Fruit fly (Drosophila melanogaster) whole organism, embryonic: Measurements from ENCODE around the gene bbg.

Experiments used
- Antp ChIP-seq: fragments of 200-800 bp; sonication (Bioruptor generic); optimal IDR thresholded peaks from 3 replicates; lab custom pipeline; 2016; ENCODE audit warnings: missing biosample characterization, missing genetic modification characterization
- Bgb ChIP-seq: fragments of 200-800 bp; sonication (Bioruptor generic); IDR thresholded peaks from 2 replicates; pipeline ENCODE4 v1.3.6; 2022; ENCODE audit warnings: missing biosample characterization, missing genetic modification characterization; ENCODE audit not compliant: partially characterized antibody
- C15 ChIP-seq: fragments of 200-800 bp; sonication (Bioruptor generic); IDR thresholded peaks from 3 replicates; pipeline ENCODE4 v1.3.6; 2022; ENCODE audit warnings: missing biosample characterization, missing genetic modification characterization
- CG10462 ChIP-seq: fragments of 200-800 bp; sonication (Bioruptor generic); optimal IDR thresholded peaks from 2 replicates; lab custom pipeline; 2016; ENCODE audit warnings: missing biosample characterization, missing genetic modification characterization
- CG11504 ChIP-seq: fragments of 200-800 bp; sonication (Bioruptor generic); optimal IDR thresholded peaks from 3 replicates; lab custom pipeline; 2019; ENCODE audit warnings: missing biosample characterization, mild to moderate bottlenecking, missing genetic modification characterization, moderate library complexity
- CG11695 ChIP-seq: fragments of 200-800 bp; sonication (Bioruptor generic); IDR thresholded peaks from 3 replicates; pipeline ENCODE4 v1.3.6; 2022; ENCODE audit warnings: missing biosample characterization, missing genetic modification characterization
- CG12155 ChIP-seq: fragments of 200-800 bp; sonication (Bioruptor generic); optimal IDR thresholded peaks from 3 replicates; lab custom pipeline; 2016; ENCODE audit warnings: missing biosample characterization, missing genetic modification characterization
- CG14667 ChIP-seq: fragments of 200-800 bp; sonication (Bioruptor generic); IDR thresholded peaks from 2 replicates; pipeline ENCODE4 v1.3.6; 2022; ENCODE audit warnings: missing biosample characterization, missing genetic modification characterization
- CG16863 ChIP-seq: fragments of 200-800 bp; sonication (Bioruptor generic); optimal IDR thresholded peaks from 3 replicates; lab custom pipeline; 2016; ENCODE audit warnings: missing biosample characterization, missing genetic modification characterization
- CG17359 ChIP-seq: fragments of 200-800 bp; sonication (Bioruptor generic); optimal IDR thresholded peaks from 3 replicates; lab custom pipeline; 2018; ENCODE audit warnings: missing biosample characterization, mild to moderate bottlenecking, missing genetic modification characterization, moderate library complexity
- CG17568 ChIP-seq: fragments of 200-800 bp; sonication (Bioruptor generic); optimal IDR thresholded peaks from 2 replicates; lab custom pipeline; 2018; ENCODE audit warnings: missing biosample characterization, mild to moderate bottlenecking, missing genetic modification characterization, moderate library complexity
- CG30431 ChIP-seq: fragments of 200-800 bp; sonication (Bioruptor generic); optimal IDR thresholded peaks from 2 replicates; lab custom pipeline; 2017; ENCODE audit warnings: missing biosample characterization, missing genetic modification characterization
- CG34422 ChIP-seq: fragments of 200-800 bp; sonication (Bioruptor generic); IDR thresholded peaks from 3 replicates; pipeline ENCODE4 v1.3.6; 2022; ENCODE audit warnings: missing biosample characterization, missing genetic modification characterization
- CG4404 ChIP-seq: fragments of 200-800 bp; sonication (Bioruptor generic); IDR thresholded peaks from 2 replicates; pipeline ENCODE4 v1.3.6; 2022; ENCODE audit warnings: missing biosample characterization, missing genetic modification characterization
- CG4730 ChIP-seq: fragments of 200-800 bp; sonication (Bioruptor generic); IDR thresholded peaks from 2 replicates; pipeline ENCODE4 v1.3.6; 2022; ENCODE audit warnings: missing biosample characterization, missing genetic modification characterization
- CG6254 ChIP-seq: fragments of 200-800 bp; sonication (Bioruptor generic); optimal IDR thresholded peaks from 3 replicates; lab custom pipeline; 2017; ENCODE audit warnings: mild to moderate bottlenecking, missing biosample characterization, missing genetic modification reagents, missing genetic modification characterization
- CG6654 ChIP-seq: fragments of 200-800 bp; sonication (Bioruptor generic); optimal IDR thresholded peaks from 2 replicates; lab custom pipeline; 2017; ENCODE audit warnings: missing biosample characterization, mild to moderate bottlenecking, missing genetic modification characterization
- CG6854 ChIP-seq: fragments of 200-800 bp; sonication (Bioruptor generic); optimal IDR thresholded peaks from 3 replicates; lab custom pipeline; 2017; ENCODE audit warnings: missing biosample characterization, mild to moderate bottlenecking, missing genetic modification characterization
- CG7271 ChIP-seq: fragments of 200-800 bp; sonication (Bioruptor generic); optimal IDR thresholded peaks from 2 replicates; lab custom pipeline; 2018; ENCODE audit warnings: missing biosample characterization, mild to moderate bottlenecking, missing genetic modification characterization, moderate library complexity
- CG8359 ChIP-seq: fragments of 200-800 bp; sonication (Bioruptor generic); optimal IDR thresholded peaks from 2 replicates; lab custom pipeline; 2017; ENCODE audit warnings: missing biosample characterization, mild to moderate bottlenecking, missing genetic modification characterization, borderline replicate concordance
- CG9215 ChIP-seq: fragments of 200-800 bp; sonication (Bioruptor generic); IDR thresholded peaks from 2 replicates; pipeline ENCODE4 v1.3.6; 2022; ENCODE audit warnings: missing biosample characterization, missing genetic modification characterization
- CTCF ChIP-seq: fragments of 200-800 bp; sonication (Bioruptor generic); optimal IDR thresholded peaks from 2 replicates; lab custom pipeline; 2017; ENCODE audit warnings: missing biosample characterization, mild to moderate bottlenecking, missing genetic modification characterization, moderate library complexity
- Dek ChIP-seq: fragments of 200-800 bp; sonication (Bioruptor generic); optimal IDR thresholded peaks from 3 replicates; lab custom pipeline; 2019; ENCODE audit warnings: missing biosample characterization, mild to moderate bottlenecking, missing genetic modification characterization, moderate library complexity
- Dfd ChIP-seq, 2 experiments: fragments of >200 bp; optimal IDR thresholded peaks; 2 replicates each; lab custom pipeline; 2017; ENCODE audit warnings: missing biosample characterization in 2 of 2, missing genetic modification characterization in 2 of 2
- Dp ChIP-seq: fragments of 200-800 bp; sonication (Bioruptor generic); optimal IDR thresholded peaks from 2 replicates; lab custom pipeline; 2018; ENCODE audit warnings: missing biosample characterization, mild to moderate bottlenecking, missing genetic modification characterization, moderate library complexity
- Fer1 ChIP-seq: fragments of 200-800 bp; sonication (Bioruptor generic); optimal IDR thresholded peaks from 2 replicates; lab custom pipeline; 2017; ENCODE audit warnings: missing biosample characterization, mild to moderate bottlenecking, missing genetic modification characterization
- HLHmδ ChIP-seq: fragments of 200-800 bp; sonication (Bioruptor generic); optimal IDR thresholded peaks from 2 replicates; lab custom pipeline; 2018; ENCODE audit warnings: missing biosample characterization, mild to moderate bottlenecking, missing genetic modification characterization, moderate library complexity
- MESR4 ChIP-seq: fragments of 200-800 bp; sonication (Bioruptor generic); optimal IDR thresholded peaks from 2 replicates; lab custom pipeline; 2018; ENCODE audit warnings: missing biosample characterization, mild to moderate bottlenecking, missing genetic modification characterization, moderate library complexity
- Max ChIP-seq: fragments of 200-800 bp; sonication (Bioruptor generic); optimal IDR thresholded peaks from 2 replicates; lab custom pipeline; 2016; ENCODE audit warnings: missing biosample characterization, mild to moderate bottlenecking, missing genetic modification characterization
- Med ChIP-seq: fragments of 200-800 bp; sonication (Bioruptor generic); peaks from one replicate; lab custom pipeline; 2016; ENCODE audit warnings: missing biosample characterization, missing genetic modification characterization, mild to moderate bottlenecking, inconsistent platforms, moderate library complexity
- Meics ChIP-seq: fragments of 200-800 bp; sonication (Bioruptor generic); optimal IDR thresholded peaks from 2 replicates; lab custom pipeline; 2017; ENCODE audit warnings: missing biosample characterization, mild to moderate bottlenecking, missing genetic modification characterization
- NC2α ChIP-seq: fragments of 200-800 bp; sonication (Bioruptor generic); optimal IDR thresholded peaks from 2 replicates; lab custom pipeline; 2016; ENCODE audit warnings: missing biosample characterization, missing genetic modification characterization
- Sox100B ChIP-seq: fragments of 200-800 bp; sonication (Bioruptor generic); optimal IDR thresholded peaks from 3 replicates; lab custom pipeline; 2018; ENCODE audit warnings: missing biosample characterization, mild to moderate bottlenecking, missing genetic modification characterization
- ap ChIP-seq: fragments of 200-800 bp; sonication (Bioruptor generic); IDR thresholded peaks from 2 replicates; pipeline ENCODE4 v1.3.6; 2022; ENCODE audit warnings: missing biosample characterization, missing genetic modification characterization
- ara ChIP-seq: fragments of 200-800 bp; sonication (Bioruptor generic); IDR thresholded peaks from 2 replicates; pipeline ENCODE4 v1.3.6; 2022; ENCODE audit warnings: missing biosample characterization, missing genetic modification characterization
- dpn ChIP-seq, 2 experiments: fragments of 200-800 bp; sonication (Bioruptor generic); optimal IDR thresholded peaks; 3 replicates each; lab custom pipeline; 2016; ENCODE audit warnings: missing biosample characterization in 2 of 2, missing genetic modification characterization in 2 of 2
- eyg ChIP-seq: fragments of 200-800 bp; sonication (Bioruptor generic); optimal IDR thresholded peaks from 3 replicates; lab custom pipeline; 2016; ENCODE audit warnings: missing biosample characterization, missing genetic modification characterization
- gce ChIP-seq: fragments of 200-800 bp; sonication (Bioruptor generic); IDR thresholded peaks from 3 replicates; pipeline ENCODE4 v1.3.6; 2022; ENCODE audit warnings: missing biosample characterization, missing genetic modification characterization
- gem ChIP-seq: fragments of 200-800 bp; sonication (Bioruptor generic); optimal IDR thresholded peaks from 2 replicates; lab custom pipeline; 2019; ENCODE audit warnings: missing biosample characterization, mild to moderate bottlenecking, missing genetic modification characterization, moderate library complexity
- gsb ChIP-seq: fragments of 200-800 bp; sonication (Bioruptor generic); IDR thresholded peaks from 2 replicates; pipeline ENCODE4 v1.3.6; 2022; ENCODE audit warnings: missing biosample characterization, missing genetic modification characterization
- hbn ChIP-seq: fragments of 200-800 bp; sonication (Bioruptor generic); IDR thresholded peaks from 2 replicates; pipeline ENCODE4 v1.3.6; 2022; ENCODE audit warnings: missing biosample characterization, missing genetic modification characterization; ENCODE audit not compliant: partially characterized antibody
- nmo ChIP-seq: fragments of 200-800 bp; sonication (Bioruptor generic); optimal IDR thresholded peaks from 2 replicates; lab custom pipeline; 2018; ENCODE audit warnings: missing biosample characterization, mild to moderate bottlenecking, missing genetic modification characterization, moderate library complexity
- odd ChIP-seq: fragments of 200-800 bp; sonication (Bioruptor generic); optimal IDR thresholded peaks from 2 replicates; lab custom pipeline; 2017; ENCODE audit warnings: missing biosample characterization, mild to moderate bottlenecking, missing genetic modification characterization
- prd ChIP-seq, 3 experiments: fragments of >200 bp in 2 of 3; fragments of 200-800 bp in 1 of 3; sonication (Bioruptor generic) in 1 of 3; optimal IDR thresholded peaks in 2 of 3; IDR thresholded peaks in 1 of 3; 2 replicates in 2 of 3; 3 replicates in 1 of 3; pipeline versions ENCODE4 v1.3.6 to Lab custom; 2017 to 2022; ENCODE audit warnings: missing biosample characterization in 1 of 3, missing genetic modification characterization in 1 of 3
- repo ChIP-seq: fragments of 200-800 bp; sonication (Bioruptor generic); optimal IDR thresholded peaks from 2 replicates; lab custom pipeline; 2016; ENCODE audit warnings: missing biosample characterization, missing genetic modification characterization
- seq ChIP-seq: fragments of 200-800 bp; sonication (Bioruptor generic); IDR thresholded peaks from 2 replicates; pipeline ENCODE4 v1.3.6; 2022; ENCODE audit warnings: missing biosample characterization, missing genetic modification characterization
- sqz ChIP-seq: fragments of 200-800 bp; sonication (Bioruptor generic); optimal IDR thresholded peaks from 3 replicates; lab custom pipeline; 2018; ENCODE audit warnings: missing biosample characterization, mild to moderate bottlenecking, missing genetic modification characterization
- ssp ChIP-seq: fragments of 200-800 bp; sonication (Bioruptor generic); IDR thresholded peaks from 2 replicates; pipeline ENCODE4 v1.3.6; 2022; ENCODE audit warnings: missing biosample characterization, missing genetic modification characterization
- tll ChIP-seq, 2 experiments: fragments of 200-800 bp in 1 of 2; fragments of >200 bp in 1 of 2; sonication (Bioruptor generic) in 1 of 2; optimal IDR thresholded peaks; 2 replicates each; lab custom pipeline; 2017 to 2019; ENCODE audit warnings: missing biosample characterization in 2 of 2, missing genetic modification characterization in 2 of 2, mild to moderate bottlenecking in 1 of 2, moderate library complexity in 1 of 2
- ttk ChIP-seq: fragments of 200-800 bp; sonication (Bioruptor generic); IDR thresholded peaks from 2 replicates; pipeline ENCODE4 v2.1.2; 2022; ENCODE audit warnings: missing biosample characterization, missing genetic modification characterization
- unc-4 ChIP-seq: fragments of 200-800 bp; sonication (Bioruptor generic); IDR thresholded peaks from 2 replicates; pipeline ENCODE4 v1.3.6; 2022; ENCODE audit warnings: missing biosample characterization, missing genetic modification characterization; ENCODE audit not compliant: partially characterized antibody
- zfh1 ChIP-seq: fragments of 200-800 bp; sonication (Bioruptor generic); IDR thresholded peaks from 3 replicates; pipeline ENCODE4 v1.3.6; 2022; ENCODE audit warnings: missing biosample characterization, missing genetic modification characterization

The bbg gene

dm6 chr3L:14549215-14549614, 13.1 kb upstream of the bbg start (continued):
- TF ChIP-seq dpn (GFP tag; optimal IDR thresholded peaks at IDR 0.05; lab: Kevin White, UChicago) (peak in 1 of 2 experiments; percentile 38), CG6254 (GFP tag; lab: Kevin White, UChicago) (no peak), unc-4 (GFP tag; lab: Robert Waterston, UW) (no peak), MESR4 (GFP tag; lab: Kevin White, UChicago) (no peak), Meics (peak; percentile 30), Med (GFP tag; lab: Kevin White, UChicago) (peak; percentile 70), gce (GFP tag; lab: Robert Waterston, UW) (no peak), CG4404 (GFP tag; lab: Robert Waterston, UW) (no peak), CG11504 (tag; lab: Kevin White, UChicago) (peak; percentile 6), Bgb (no peak), CG4730 (GFP tag; lab: Robert Waterston, UW) (no peak), ttk (GFP tag; lab: Robert Waterston, UW) (no peak), CG16863 (GFP tag; lab: Kevin White, UChicago) (no peak), tll (GFP tag; optimal IDR thresholded peaks at IDR 0.05; lab: Kevin White, UChicago) (no peak), CG17568 (GFP tag; lab: Kevin White, UChicago) (peak; percentile 49), CG7271 (tag; lab: Kevin White, UChicago) (no peak), repo (GFP tag; lab: Kevin White, UChicago) (no peak), CG6854 (peak; percentile 15), gsb (GFP tag; lab: Robert Waterston, UW) (no peak), ap (GFP tag; lab: Robert Waterston, UW) (no peak), seq (GFP tag; lab: Robert Waterston, UW) (no peak), CG9215 (GFP tag; lab: Robert Waterston, UW) (no peak), CG17359 (peak; percentile 19), CG10462 (no peak), zfh1 (no peak), C15 (no peak), hbn (GFP tag; lab: Robert Waterston, UW) (no peak), CTCF (GFP tag; lab: Kevin White, UChicago) (no peak), ara (GFP tag; lab: Robert Waterston, UW) (no peak), prd (optimal IDR thresholded peaks at IDR 0.05; lab: Kevin White, UChicago) (no peak), prd (GFP tag; IDR thresholded peaks at IDR 0.05; lab: Robert Waterston, UW) (no peak), CG14667 (GFP tag; lab: Robert Waterston, UW) (no peak), sqz (peak; percentile 31), Sox100B (GFP tag; lab: Kevin White, UChicago) (peak; percentile 1), CG30431 (GFP tag; lab: Kevin White, UChicago) (no peak), Dfd (GFP tag; optimal IDR thresholded peaks at IDR 0.05; lab: Kevin White, UChicago) (no peak), odd (peak; percentile 32), Fer1 (peak; percentile 51), Max (no peak), HLHmδ (GFP tag; lab: Kevin White, UChicago) (no peak), eyg (GFP tag; lab: Kevin White, UChicago) (no peak), CG6654 (GFP tag; lab: Kevin White, UChicago) (no peak), NC2α (GFP tag; lab: Kevin White, UChicago) (no peak), Dek (no peak), Antp (GFP tag; lab: Kevin White, UChicago) (no peak), ssp (GFP tag; lab: Robert Waterston, UW) (no peak), CG12155 (GFP tag; lab: Kevin White, UChicago) (no peak), CG11695 (GFP tag; lab: Robert Waterston, UW) (0 out of 3 replicates have a peak, but pooled peaks have one; percentile 16), nmo (GFP tag; lab: Kevin White, UChicago) (no peak), Dp (GFP tag; lab: Kevin White, UChicago) (no peak), CG34422 (GFP tag; lab: Robert Waterston, UW) (no peak), gem (no peak), CG8359 (GFP tag; lab: Kevin White, UChicago) (no peak)
